Worm (Caenorhabditis elegans): ENCODE data around the gene nhr-232.

The nhr-232 gene

DNA sequence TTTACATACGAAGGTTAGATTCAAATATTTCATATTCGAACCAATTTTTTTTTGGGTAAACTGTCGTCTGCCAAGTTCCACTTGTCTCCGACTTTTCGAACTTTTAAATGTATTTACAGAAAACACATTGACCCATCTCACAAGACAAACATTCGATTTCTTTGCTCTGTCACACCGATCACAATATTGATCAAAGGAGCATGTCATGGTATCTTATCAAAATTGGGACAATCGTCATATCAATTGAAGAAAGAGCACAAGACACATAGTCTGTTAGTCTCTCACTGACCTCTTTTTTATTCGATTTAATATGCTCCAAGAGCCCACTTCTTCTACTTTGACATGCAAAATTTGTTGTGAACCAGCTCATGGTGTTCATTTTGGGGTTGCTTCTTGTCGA is at the start of gene nhr-232:
TSS of gene nhr-232 (plus strand) at position 121 of the 400 bp plus-strand sequence.
- TF ChIP-seq W03F9.2 (tag; optimal IDR thresholded peaks at IDR 0.05) (no peak), dao-5 (tag; optimal IDR thresholded peaks at IDR 0.05) (no peak), him-1 (tag; optimal IDR thresholded peaks at IDR 0.05) (no peak)

- TF ChIP-seq W03F9.2 (tag; optimal IDR thresholded peaks at IDR 0.05) (no peak), him-1 (tag; optimal IDR thresholded peaks at IDR 0.05) (no peak), dao-5 (tag; optimal IDR thresholded peaks at IDR 0.05) (no peak)
These were observed 49.5 kb upstream of the nhr-232 start, which contains the start of gene rpc-25 for ce11 chrV:10206502-10206901. Gene rpc-25, minus strand, starts transcription at chrV:10206602.

ce11 chrV:10210244-10210643 is 45.7 kb upstream of the nhr-232 start, which contains the start of gene tftc-3:
Gene tftc-3, minus strand, starts transcription at chrV:10210344.
- TF ChIP-seq dao-5 (tag; optimal IDR thresholded peaks at IDR 0.05) = no peak
- no peak for TF ChIP-seq him-1 (tag; optimal IDR thresholded peaks at IDR 0.05)
- no peak for TF ChIP-seq W03F9.2 (tag; optimal IDR thresholded peaks at IDR 0.05)

- TF ChIP-seq W03F9.2 (tag; optimal IDR thresholded peaks at IDR 0.05) = no peak
- TF ChIP-seq dao-5 (tag; optimal IDR thresholded peaks at IDR 0.05) = no peak
- TF ChIP-seq him-1 (tag; optimal IDR thresholded peaks at IDR 0.05) = no peak
These were observed 43.9 kb upstream of the nhr-232 start, which contains the start of gene zhit-3 for ce11 chrV:10212027-10212426. Gene zhit-3, minus strand, starts transcription at chrV:10212127.

DNA sequence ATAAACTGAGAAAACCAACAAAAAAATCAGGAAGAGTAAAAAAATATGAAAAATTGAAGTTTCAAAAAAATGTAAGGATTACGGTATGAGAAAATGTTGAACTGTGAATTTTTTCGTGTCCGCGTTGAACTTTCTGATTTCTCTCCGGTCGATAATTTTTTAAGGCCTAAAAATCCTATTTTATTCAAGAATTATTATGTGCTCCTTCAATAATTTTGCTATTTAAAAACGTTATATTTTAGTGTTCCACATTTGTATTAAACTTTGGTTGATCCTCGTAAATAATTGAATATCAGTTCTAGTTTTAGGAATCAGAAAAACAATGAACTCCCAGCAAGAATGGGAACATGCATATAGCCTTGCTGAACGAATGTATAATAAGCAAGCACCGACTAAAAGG is 43.3 kb upstream of the nhr-232 start, which contains the start of gene hpo-40:
TSS of gene hpo-40 (plus strand) at position 301 of the 400 bp plus-strand sequence.
- TF ChIP-seq dao-5 (tag; optimal IDR thresholded peaks at IDR 0.05) = no peak
- TF ChIP-seq W03F9.2 (tag; optimal IDR thresholded peaks at IDR 0.05) = no peak
- no peak for TF ChIP-seq him-1 (tag; optimal IDR thresholded peaks at IDR 0.05)

- TF ChIP-seq him-1 (tag; optimal IDR thresholded peaks at IDR 0.05) = no peak
- no peak for TF ChIP-seq dao-5 (tag; optimal IDR thresholded peaks at IDR 0.05)
- TF ChIP-seq W03F9.2 (tag; optimal IDR thresholded peaks at IDR 0.05) = no peak
These were observed 39.2 kb upstream of the nhr-232 start, which contains the start of gene ZK856.14 for ce11 chrV:10216724-10217123. Gene ZK856.14, plus strand, starts transcription at chrV:10217024.

DNA sequence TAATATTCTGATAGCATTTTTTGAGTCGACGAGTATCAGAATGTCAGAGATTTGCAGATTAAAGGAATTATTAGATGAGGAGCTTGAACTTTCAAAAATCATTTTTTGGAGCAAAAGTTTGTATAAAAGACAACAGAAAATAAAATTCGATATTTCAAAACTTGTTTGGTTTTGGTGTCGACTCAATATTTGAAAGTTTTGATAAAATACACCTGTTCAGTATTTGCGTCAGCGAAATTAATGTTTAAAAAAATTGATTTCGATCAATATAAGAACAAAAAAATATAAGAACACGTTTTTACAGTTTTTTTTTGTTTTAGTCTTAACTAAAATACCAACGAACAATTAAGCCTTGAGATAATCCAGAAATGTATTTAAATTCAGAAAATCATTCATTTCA is 35.4 kb upstream of the nhr-232 start, which contains the start of gene C12D8.13:
TSS of gene C12D8.13 (minus strand) at position 101 of the 400 bp plus-strand sequence.
- TF ChIP-seq dao-5 (tag; optimal IDR thresholded peaks at IDR 0.05) (no peak), him-1 (tag; optimal IDR thresholded peaks at IDR 0.05) (no peak), W03F9.2 (tag; optimal IDR thresholded peaks at IDR 0.05) (no peak)

DNA sequence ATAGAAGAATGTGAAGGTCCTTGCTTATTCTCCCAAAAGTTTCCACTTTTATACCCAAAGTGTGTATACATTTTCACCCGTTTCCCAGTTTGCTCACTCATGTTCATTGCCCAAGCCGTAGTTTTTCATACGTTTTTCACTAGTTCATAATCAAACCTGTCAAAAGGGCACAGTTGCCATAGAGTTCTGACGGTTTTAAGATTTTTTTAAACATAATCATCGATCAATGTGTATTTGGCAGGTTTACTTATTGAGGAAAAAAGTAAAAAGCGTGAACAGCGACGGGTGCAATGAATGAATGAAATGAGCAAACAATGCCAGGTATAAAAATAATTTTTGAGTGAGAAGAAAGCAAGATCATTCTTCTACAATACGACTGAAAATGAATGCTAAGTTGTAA is 34.7 kb upstream of the nhr-232 start, which contains the start of the genes fipr-5 and fipr-9:
TSS of gene fipr-5 (minus strand) at position 101 of the 400 bp plus-strand sequence.
TSS of gene fipr-9 (plus strand) at position 346 of the 400 bp plus-strand sequence.
- TF ChIP-seq dao-5 (tag; optimal IDR thresholded peaks at IDR 0.05) (no peak), W03F9.2 (tag; optimal IDR thresholded peaks at IDR 0.05) (no peak), him-1 (tag; optimal IDR thresholded peaks at IDR 0.05) (no peak)

DNA sequence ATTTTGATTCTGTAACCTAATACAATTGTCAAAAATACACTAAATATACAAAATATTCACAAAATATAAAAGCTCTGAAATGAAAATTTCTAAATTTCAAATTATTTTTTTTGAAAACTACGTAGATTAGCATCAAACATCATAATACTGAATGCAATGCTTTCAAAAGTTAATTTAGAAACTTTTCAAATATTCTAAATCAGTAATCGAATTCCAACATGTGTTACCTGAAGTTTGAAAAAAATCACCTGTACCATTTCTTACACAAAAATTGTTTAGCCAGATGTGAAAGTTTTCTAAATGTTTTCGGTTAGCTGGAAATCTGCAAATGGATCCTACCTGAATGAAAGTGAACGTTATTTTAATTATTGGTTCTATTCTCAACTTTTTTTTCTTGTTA is 34.0 kb upstream of the nhr-232 start, which contains the start of gene C12D8.20:
TSS of gene C12D8.20 (plus strand) at position 301 of the 400 bp plus-strand sequence.
- TF ChIP-seq him-1 (tag; optimal IDR thresholded peaks at IDR 0.05) (no peak), W03F9.2 (tag; optimal IDR thresholded peaks at IDR 0.05) (no peak), dao-5 (tag; optimal IDR thresholded peaks at IDR 0.05) (no peak)

- TF ChIP-seq W03F9.2 (tag; optimal IDR thresholded peaks at IDR 0.05) (no peak), dao-5 (tag; optimal IDR thresholded peaks at IDR 0.05) (no peak), him-1 (tag; optimal IDR thresholded peaks at IDR 0.05) (no peak)
These were observed 31.4 kb upstream of the nhr-232 start for ce11 chrV:10224619-10225018.

DNA sequence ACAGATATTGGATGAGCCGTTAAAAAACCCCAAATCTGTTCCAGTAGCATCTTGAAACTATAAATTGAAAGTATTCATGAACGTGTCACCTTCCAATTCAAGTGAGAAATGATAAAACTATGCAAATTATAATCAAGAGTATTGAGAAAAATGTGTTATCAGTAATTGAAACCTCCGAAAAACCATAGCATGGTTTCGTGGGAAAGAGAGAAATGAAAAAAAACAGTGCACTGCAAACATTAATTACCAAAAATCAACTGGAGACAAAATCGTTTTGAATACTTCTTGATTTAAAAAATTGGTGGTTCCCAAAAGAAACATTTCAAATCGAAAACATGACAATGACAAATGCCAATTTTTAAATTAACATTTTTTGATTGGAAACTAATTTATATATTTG is 30.4 kb upstream of the nhr-232 start, which contains the start of gene daf-36:
TSS of gene daf-36 (minus strand) at position 101 of the 400 bp plus-strand sequence.
- TF ChIP-seq dao-5 (tag; optimal IDR thresholded peaks at IDR 0.05) (no peak), him-1 (tag; optimal IDR thresholded peaks at IDR 0.05) (no peak), W03F9.2 (tag; optimal IDR thresholded peaks at IDR 0.05) (no peak)

- TF ChIP-seq dao-5 (tag; optimal IDR thresholded peaks at IDR 0.05) = no peak
- TF ChIP-seq him-1 (tag; optimal IDR thresholded peaks at IDR 0.05) = no peak
- no peak for TF ChIP-seq W03F9.2 (tag; optimal IDR thresholded peaks at IDR 0.05)
These were observed 28.6 kb upstream of the nhr-232 start, which contains the start of gene ttr-19 for ce11 chrV:10227333-10227732. Gene ttr-19, minus strand, starts transcription at chrV:10227433.

- no peak for TF ChIP-seq W03F9.2 (tag; optimal IDR thresholded peaks at IDR 0.05)
- no peak for TF ChIP-seq dao-5 (tag; optimal IDR thresholded peaks at IDR 0.05)
- no peak for TF ChIP-seq him-1 (tag; optimal IDR thresholded peaks at IDR 0.05)
These were observed 27.6 kb upstream of the nhr-232 start, which contains the start of gene fipr-4 for ce11 chrV:10228360-10228759. Gene fipr-4, minus strand, starts transcription at chrV:10228460.

ce11 chrV:10229222-10229879 is 26.6 kb upstream of the nhr-232 start, which contains the start of the genes pyt-1 and fipr-7:
Gene pyt-1, minus strand, starts transcription at chrV:10229322.
Gene fipr-7, plus strand, starts transcription at chrV:10229829.
- no peak for TF ChIP-seq W03F9.2 (tag; optimal IDR thresholded peaks at IDR 0.05)
- no peak for TF ChIP-seq dao-5 (tag; optimal IDR thresholded peaks at IDR 0.05)
- no peak for TF ChIP-seq him-1 (tag; optimal IDR thresholded peaks at IDR 0.05)
